Worm (Caenorhabditis elegans): ENCODE measurements around the gene tdo-2.

Gene tdo-2

DNA sequence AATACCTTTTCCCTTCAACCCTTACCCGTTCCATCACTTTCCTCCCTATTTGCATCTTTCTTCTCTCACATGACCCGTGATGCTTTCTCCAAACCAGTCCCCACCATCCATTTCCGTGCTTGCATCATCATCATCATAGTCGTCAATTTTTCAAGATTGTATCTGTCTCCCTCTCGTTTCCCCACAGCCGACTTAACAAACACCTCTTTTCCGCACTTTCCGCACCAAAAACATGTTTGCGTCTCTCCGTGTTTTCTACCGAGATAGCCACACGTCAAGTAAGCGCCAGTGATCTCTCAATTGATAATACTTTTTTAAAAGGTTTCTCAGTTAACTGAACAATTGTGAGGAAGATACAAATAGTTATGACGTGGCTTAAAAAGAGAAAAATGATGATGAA is 18.3 kb upstream of the tdo-2 start:
- TF ChIP-seq ets-7 (tag; optimal IDR thresholded peaks at IDR 0.05) (no peak), tbx-37 (GFP tag; conservative IDR thresholded peaks at IDR 0.05) (no peak), aly-1 (tag; optimal IDR thresholded peaks at IDR 0.05) (no peak), hmg-4 (GFP tag; optimal IDR thresholded peaks at IDR 0.05) (no peak), sea-1 (GFP tag; conservative IDR thresholded peaks at IDR 0.05) (no peak), ama-1 (optimal IDR thresholded peaks at IDR 0.05) (no peak)

- no peak for TF ChIP-seq hmbx-1 (tag; optimal IDR thresholded peaks at IDR 0.05)
- no peak for TF ChIP-seq hnd-1 (tag; optimal IDR thresholded peaks at IDR 0.05)
- no peak for TF ChIP-seq flt-1 (GFP tag; IDR thresholded peaks at IDR 0.05)
- no peak for TF ChIP-seq ceh-13 (GFP tag; optimal IDR thresholded peaks at IDR 0.05)
- no peak for TF ChIP-seq tbx-11 (GFP tag; IDR thresholded peaks at IDR 0.05)
- no peak for TF ChIP-seq pes-1 (GFP tag; IDR thresholded peaks at IDR 0.05)
- TF ChIP-seq hmg-4 (GFP tag; optimal IDR thresholded peaks at IDR 0.05) = no peak
- TF ChIP-seq sea-1 (GFP tag; conservative IDR thresholded peaks at IDR 0.05) = no peak
- no peak for TF ChIP-seq ceh-36 (tag; optimal IDR thresholded peaks at IDR 0.05)
- TF ChIP-seq B0310.2 (tag; optimal IDR thresholded peaks at IDR 0.05) = no peak
- TF ChIP-seq aly-1 (tag; optimal IDR thresholded peaks at IDR 0.05) = no peak
- TF ChIP-seq ama-1 (optimal IDR thresholded peaks at IDR 0.05) = no peak
- TF ChIP-seq scrt-1 (GFP tag; IDR thresholded peaks at IDR 0.05) = no peak
- TF ChIP-seq ets-7 (tag; optimal IDR thresholded peaks at IDR 0.05) = no peak
- no peak for TF ChIP-seq tbx-37 (GFP tag; conservative IDR thresholded peaks at IDR 0.05)
- no peak for TF ChIP-seq tra-4 (tag; optimal IDR thresholded peaks at IDR 0.05)
- TF ChIP-seq F13C5.2 (tag; optimal IDR thresholded peaks at IDR 0.05) = no peak
Measured at ce11 chrIII:5936992-5937391, 17.2 kb upstream of the tdo-2 start, which contains the start of gene EGAP1.1. Gene EGAP1.1 (minus strand): TSS chrIII:5937220.

ce11 chrIII:5934138-5934658 is 14.4 kb upstream of the tdo-2 start:
- TF ChIP-seq sea-1 (GFP tag; conservative IDR thresholded peaks at IDR 0.05) (no peak), F13C5.2 (tag; optimal IDR thresholded peaks at IDR 0.05) (no peak), ceh-36 (tag; optimal IDR thresholded peaks at IDR 0.05) (no peak), tra-4 (tag; optimal IDR thresholded peaks at IDR 0.05) (no peak), B0310.2 (tag; optimal IDR thresholded peaks at IDR 0.05) (no peak), ets-7 (tag; optimal IDR thresholded peaks at IDR 0.05) (no peak), hmbx-1 (tag; optimal IDR thresholded peaks at IDR 0.05) (no peak), flt-1 (GFP tag; IDR thresholded peaks at IDR 0.05) (no peak), aly-1 (tag; optimal IDR thresholded peaks at IDR 0.05) (no peak), scrt-1 (GFP tag; IDR thresholded peaks at IDR 0.05) (no peak), pes-1 (GFP tag; IDR thresholded peaks at IDR 0.05) (no peak), hnd-1 (tag; optimal IDR thresholded peaks at IDR 0.05) (no peak), tbx-37 (GFP tag; conservative IDR thresholded peaks at IDR 0.05) (no peak), hmg-4 (GFP tag; optimal IDR thresholded peaks at IDR 0.05) (no peak), ceh-13 (GFP tag; optimal IDR thresholded peaks at IDR 0.05) (no peak), tbx-11 (GFP tag; IDR thresholded peaks at IDR 0.05) (no peak), ama-1 (optimal IDR thresholded peaks at IDR 0.05) (no peak)

- TF ChIP-seq F13C5.2 (tag; optimal IDR thresholded peaks at IDR 0.05) (no peak), hnd-1 (tag; optimal IDR thresholded peaks at IDR 0.05) (no peak), hmbx-1 (tag; optimal IDR thresholded peaks at IDR 0.05) (no peak), B0310.2 (tag; optimal IDR thresholded peaks at IDR 0.05) (no peak), hmg-4 (GFP tag; optimal IDR thresholded peaks at IDR 0.05) (no peak), aly-1 (tag; optimal IDR thresholded peaks at IDR 0.05) (no peak), flt-1 (GFP tag; IDR thresholded peaks at IDR 0.05) (no peak), sea-1 (GFP tag; conservative IDR thresholded peaks at IDR 0.05) (no peak)
Measured at ce11 chrIII:5932853-5933252, 13.1 kb upstream of the tdo-2 start, which contains the start of gene zmp-1. Gene zmp-1 (minus strand): TSS chrIII:5932953.

DNA sequence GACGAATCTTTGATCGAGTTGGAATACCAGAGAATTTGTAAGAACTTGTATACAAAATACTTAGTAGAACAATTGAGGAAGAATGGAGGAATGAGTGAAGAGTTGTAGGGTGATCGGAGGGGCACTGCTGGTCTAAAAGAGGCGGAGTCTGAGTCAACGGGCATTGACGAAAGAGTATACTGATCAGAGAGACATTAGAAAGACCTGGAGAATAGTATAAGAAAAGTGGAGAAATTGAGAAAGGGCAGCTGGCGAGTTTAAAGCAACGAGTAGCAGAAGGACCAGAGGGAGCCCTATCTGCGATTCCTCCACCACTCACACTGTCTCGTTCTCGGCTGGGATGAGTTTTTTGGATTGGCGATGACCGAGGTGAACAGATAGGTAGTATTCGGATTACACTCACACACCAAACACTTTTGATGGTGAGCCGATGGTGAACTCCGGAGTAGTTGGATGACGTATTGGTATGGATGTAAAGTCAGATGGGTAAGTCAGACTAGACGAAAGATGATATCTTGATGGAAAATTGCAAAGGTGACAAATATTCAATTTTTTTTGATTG is 11.8 kb upstream of the tdo-2 start, which contains the start of gene EGAP1.5:
TSS of gene EGAP1.5 (plus strand) at position 289 of the 562 bp plus-strand sequence.
- no peak for TF ChIP-seq ceh-13 (GFP tag; optimal IDR thresholded peaks at IDR 0.05)
- TF ChIP-seq tra-4 (tag; optimal IDR thresholded peaks at IDR 0.05) = no peak
- no peak for TF ChIP-seq aly-1 (tag; optimal IDR thresholded peaks at IDR 0.05)
- TF ChIP-seq scrt-1 (GFP tag; IDR thresholded peaks at IDR 0.05) = no peak
- no peak for TF ChIP-seq hmg-4 (GFP tag; optimal IDR thresholded peaks at IDR 0.05)
- TF ChIP-seq ceh-36 (tag; optimal IDR thresholded peaks at IDR 0.05) = no peak
- no peak for TF ChIP-seq B0310.2 (tag; optimal IDR thresholded peaks at IDR 0.05)
- no peak for TF ChIP-seq F13C5.2 (tag; optimal IDR thresholded peaks at IDR 0.05)
- TF ChIP-seq ets-7 (tag; optimal IDR thresholded peaks at IDR 0.05) = no peak
- TF ChIP-seq tbx-11 (GFP tag; IDR thresholded peaks at IDR 0.05) = no peak
- TF ChIP-seq sea-1 (GFP tag; conservative IDR thresholded peaks at IDR 0.05) = no peak
- TF ChIP-seq flt-1 (GFP tag; IDR thresholded peaks at IDR 0.05) = no peak
- no peak for TF ChIP-seq hnd-1 (tag; optimal IDR thresholded peaks at IDR 0.05)
- no peak for TF ChIP-seq tbx-37 (GFP tag; conservative IDR thresholded peaks at IDR 0.05)
- no peak for TF ChIP-seq hmbx-1 (tag; optimal IDR thresholded peaks at IDR 0.05)
- no peak for TF ChIP-seq pes-1 (GFP tag; IDR thresholded peaks at IDR 0.05)

ce11 chrIII:5930659-5931058 is 10.9 kb upstream of the tdo-2 start:
- TF ChIP-seq ceh-13 (GFP tag; optimal IDR thresholded peaks at IDR 0.05) (no peak), ets-7 (tag; optimal IDR thresholded peaks at IDR 0.05) (no peak), tra-4 (tag; optimal IDR thresholded peaks at IDR 0.05) (no peak), flt-1 (GFP tag; IDR thresholded peaks at IDR 0.05) (no peak), aly-1 (tag; optimal IDR thresholded peaks at IDR 0.05) (no peak), hnd-1 (tag; optimal IDR thresholded peaks at IDR 0.05) (no peak), sea-1 (GFP tag; conservative IDR thresholded peaks at IDR 0.05) (no peak), hmg-4 (GFP tag; optimal IDR thresholded peaks at IDR 0.05) (no peak)

- TF ChIP-seq F13C5.2 (tag; optimal IDR thresholded peaks at IDR 0.05) = no peak
- TF ChIP-seq hmbx-1 (tag; optimal IDR thresholded peaks at IDR 0.05) = no peak
- TF ChIP-seq scrt-1 (GFP tag; IDR thresholded peaks at IDR 0.05) = no peak
Measured at ce11 chrIII:5925724-5926123, 6.0 kb upstream of the tdo-2 start, which contains the start of the genes dnc-2 and bcl-7. Gene dnc-2 (minus strand): TSS chrIII:5925756. Gene bcl-7 (plus strand): TSS chrIII:5926086.
